Worm (Caenorhabditis elegans): ENCODE results near the gene spp-6.
A peak's percentile ranks its signal among the peaks of the same experiment; 100 is the strongest.
"Not testable (repeated sequence)": the region's sequence is repeated elsewhere in the genome, so short reads cannot be mapped to it uniquely, and the experiment has no call there.

spp-6 gene

ce11 chrX:7340915-7341559 lies 23.9 kb downstream of the spp-6 start, which contains the start of gene C07D8.6 (continued):
- TF ChIP-seq aly-2 (tag; optimal IDR thresholded peaks at IDR 0.05) (no peak), jun-1 (tag; optimal IDR thresholded peaks at IDR 0.05) (no peak), ceh-62 (tag; optimal IDR thresholded peaks at IDR 0.05) (no peak), zfp-2 (tag; optimal IDR thresholded peaks at IDR 0.05) (no peak), daf-12 (tag; optimal IDR thresholded peaks at IDR 0.05) (no peak)

ce11 chrX:7343218-7343617 lies 26.1 kb downstream of the spp-6 start:
- TF ChIP-seq hlh-30 (tag; optimal IDR thresholded peaks at IDR 0.05; ENCODE audit: insufficient read depth) (peak; percentile 8), lin-13 (GFP tag; optimal IDR thresholded peaks at IDR 0.05) (no peak), pqm-1 (tag; optimal IDR thresholded peaks at IDR 0.05) (peak; percentile 80), egl-27 (tag; optimal IDR thresholded peaks at IDR 0.05) (no peak), dve-1 (tag; optimal IDR thresholded peaks at IDR 0.05; ENCODE audit: insufficient read depth) (peak; percentile 2), daf-16 (GFP tag; optimal IDR thresholded peaks at IDR 0.05) (no peak), daf-16 (tag; optimal IDR thresholded peaks at IDR 0.05) (peak; percentile 90), nhr-28 (tag; optimal IDR thresholded peaks at IDR 0.05) (peak; percentile 63), ztf-7 (tag; optimal IDR thresholded peaks at IDR 0.05) (no peak)

ce11 chrX:7343747-7344146 lies 26.6 kb downstream of the spp-6 start, which contains the start of gene C07D8.5:
Gene C07D8.5 (plus strand): TSS chrX:7344047.
- TF ChIP-seq fkh-10 (GFP tag; optimal IDR thresholded peaks at IDR 0.05): no peak
- TF ChIP-seq ctbp-1 (GFP tag; IDR thresholded peaks at IDR 0.05): no peak
- no peak for TF ChIP-seq lin-29 (GFP tag; IDR thresholded peaks at IDR 0.05)
- TF ChIP-seq aly-2 (tag; optimal IDR thresholded peaks at IDR 0.05): no peak
- TF ChIP-seq nhr-6 (tag; optimal IDR thresholded peaks at IDR 0.05): no peak
- TF ChIP-seq cey-2 (tag; optimal IDR thresholded peaks at IDR 0.05; ENCODE audit: borderline replicate concordance, insufficient read depth): no peak
- no peak for TF ChIP-seq D1046.2 (GFP tag; IDR thresholded peaks at IDR 0.05)
- no peak for TF ChIP-seq nhr-111 (GFP tag; optimal IDR thresholded peaks at IDR 0.05)
- no peak for TF ChIP-seq attf-4 (tag; optimal IDR thresholded peaks at IDR 0.05)
- TF ChIP-seq Y75B8A.6 (GFP tag; IDR thresholded peaks at IDR 0.05): no peak
- TF ChIP-seq snpc-1.2 (GFP tag; IDR thresholded peaks at IDR 0.05): no peak
- no peak for TF ChIP-seq duxl-1 (tag; optimal IDR thresholded peaks at IDR 0.05; ENCODE audit: poor library complexity)
- no peak for TF ChIP-seq hlh-30 (tag; optimal IDR thresholded peaks at IDR 0.05; ENCODE audit: insufficient read depth)
- TF ChIP-seq tra-1 (GFP tag; IDR thresholded peaks at IDR 0.05): no peak
- no peak for TF ChIP-seq lin-13 (GFP tag; optimal IDR thresholded peaks at IDR 0.05)
- no peak for TF ChIP-seq ZK546.5 (tag; optimal IDR thresholded peaks at IDR 0.05)

ce11 chrX:7365267-7365666 lies 48.1 kb downstream of the spp-6 start, which contains the start of gene C56G3.2:
Gene C56G3.2 (plus strand): TSS chrX:7365567.
- TF ChIP-seq cey-2 (tag; optimal IDR thresholded peaks at IDR 0.05; ENCODE audit: borderline replicate concordance, insufficient read depth); spr-3 (GFP tag; optimal IDR thresholded peaks at IDR 0.05); nhr-11 (tag; optimal IDR thresholded peaks at IDR 0.05): not testable (repeated sequence)
